Fruit fly (Drosophila melanogaster) whole organism, prepupa: Measurements from ENCODE around the gene CG11854.

ENCODE experiments used
- Blimp-1 ChIP-seq: fragments of 200-800 bp; sonication (Bioruptor generic); optimal IDR thresholded peaks from 3 replicates; lab custom pipeline; 2017; ENCODE audit warnings: missing biosample characterization, missing genetic modification characterization, mild to moderate bottlenecking, moderate library complexity, missing genetic modification reagents
- CG10669 ChIP-seq: fragments of 200-800 bp; sonication (Bioruptor generic); optimal IDR thresholded peaks from 3 replicates; lab custom pipeline; 2018; ENCODE audit warnings: missing biosample characterization, mild to moderate bottlenecking, missing genetic modification characterization, moderate library complexity
- CG11762 ChIP-seq: fragments of 200-800 bp; sonication (Bioruptor generic); optimal IDR thresholded peaks from 3 replicates; lab custom pipeline; 2016; ENCODE audit warnings: missing biosample characterization, missing genetic modification characterization; ENCODE audit not compliant: insufficient read depth
- CG15336 ChIP-seq: fragments of 200-800 bp; sonication (Bioruptor generic); IDR thresholded peaks from 2 replicates; pipeline ENCODE4 v1.3.6; 2022; ENCODE audit warnings: missing biosample characterization, missing genetic modification characterization
- CG1621 ChIP-seq: fragments of 200-800 bp; sonication (Bioruptor generic); optimal IDR thresholded peaks from 3 replicates; lab custom pipeline; 2018; ENCODE audit warnings: missing biosample characterization, mild to moderate bottlenecking, missing genetic modification characterization
- CG3032 ChIP-seq: fragments of 200-800 bp; optimal IDR thresholded peaks from 2 replicates; lab custom pipeline; 2019; ENCODE audit warnings: missing biosample characterization, mild to moderate bottlenecking, missing genetic modification characterization, moderate library complexity
- CG31627 ChIP-seq: fragments of 200-800 bp; sonication (Bioruptor generic); optimal IDR thresholded peaks from 3 replicates; lab custom pipeline; 2016; ENCODE audit warnings: missing biosample characterization, missing genetic modification characterization
- CG32006 ChIP-seq: fragments of 200-800 bp; sonication (Bioruptor generic); optimal IDR thresholded peaks from 3 replicates; lab custom pipeline; 2017; ENCODE audit warnings: missing biosample characterization, mild to moderate bottlenecking, missing genetic modification characterization
- CG3919 ChIP-seq: fragments of 200-800 bp; sonication (Bioruptor generic); optimal IDR thresholded peaks from 3 replicates; lab custom pipeline; 2016; ENCODE audit warnings: missing biosample characterization, missing genetic modification characterization
- CG4318 ChIP-seq: fragments of 200-800 bp; sonication (Bioruptor generic); optimal IDR thresholded peaks from 3 replicates; lab custom pipeline; 2017; ENCODE audit warnings: missing biosample characterization, mild to moderate bottlenecking, missing genetic modification characterization
- CG6276 ChIP-seq: fragments of 200-800 bp; sonication (Bioruptor generic); optimal IDR thresholded peaks from 2 replicates; lab custom pipeline; 2017; ENCODE audit warnings: missing biosample characterization, mild to moderate bottlenecking, missing genetic modification characterization
- CG6792 ChIP-seq: fragments of 200-800 bp; sonication (Bioruptor generic); optimal IDR thresholded peaks from 3 replicates; lab custom pipeline; 2016; ENCODE audit warnings: missing biosample characterization, missing genetic modification characterization
- CG6854 ChIP-seq: fragments of 200-800 bp; sonication (Bioruptor generic); optimal IDR thresholded peaks from 2 replicates; lab custom pipeline; 2017; ENCODE audit warnings: missing biosample characterization, mild to moderate bottlenecking, missing genetic modification characterization
- CG7368 ChIP-seq: fragments of 200-800 bp; sonication (Bioruptor generic); optimal IDR thresholded peaks from 3 replicates; lab custom pipeline; 2016; ENCODE audit warnings: missing biosample characterization, missing genetic modification characterization
- CG8119 ChIP-seq: fragments of 200-800 bp; sonication (Bioruptor generic); IDR thresholded peaks from 3 replicates; pipeline ENCODE4 v1.3.6; 2022; ENCODE audit warnings: missing biosample characterization, missing genetic modification characterization
- CG8319 ChIP-seq: fragments of 200-800 bp; sonication (Bioruptor generic); optimal IDR thresholded peaks from 3 replicates; lab custom pipeline; 2016; ENCODE audit warnings: missing biosample characterization, missing genetic modification characterization
- Eip75B ChIP-seq: fragments of 200-800 bp; sonication (Bioruptor generic); optimal IDR thresholded peaks from 3 replicates; lab custom pipeline; 2016; ENCODE audit warnings: missing biosample characterization, missing genetic modification characterization
- Eip78C ChIP-seq: fragments of 200-800 bp; sonication (Bioruptor generic); peaks from one replicate; lab custom pipeline; 2016; ENCODE audit warnings: missing biosample characterization, missing genetic modification characterization
- Ets21C ChIP-seq: fragments of 200-800 bp; sonication (Bioruptor generic); optimal IDR thresholded peaks from 3 replicates; lab custom pipeline; 2016; ENCODE audit warnings: missing biosample characterization, missing genetic modification characterization
- Gug ChIP-seq: fragments of 200-800 bp; sonication (Bioruptor generic); IDR thresholded peaks from 2 replicates; pipeline ENCODE4 v1.3.6; 2022; ENCODE audit warnings: missing biosample characterization, missing genetic modification characterization
- Hr38 ChIP-seq: sonication (Bioruptor generic); optimal IDR thresholded peaks from 2 replicates; lab custom pipeline; 2016; ENCODE audit warnings: missing biosample characterization, missing genetic modification characterization
- Hr4 ChIP-seq: fragments of 200-800 bp; sonication (Bioruptor generic); optimal IDR thresholded peaks from 3 replicates; lab custom pipeline; 2016; ENCODE audit warnings: missing biosample characterization, missing genetic modification characterization
- Lpt ChIP-seq: fragments of 200-800 bp; sonication (Bioruptor generic); optimal IDR thresholded peaks from 3 replicates; lab custom pipeline; 2016; ENCODE audit warnings: missing biosample characterization, missing genetic modification characterization
- Met ChIP-seq: fragments of 200-800 bp; sonication (Bioruptor generic); optimal IDR thresholded peaks from 3 replicates; lab custom pipeline; 2016; ENCODE audit warnings: missing biosample characterization, missing genetic modification characterization
- Smox ChIP-seq: fragments of 200-800 bp; sonication (Bioruptor generic); optimal IDR thresholded peaks from 3 replicates; lab custom pipeline; 2016; ENCODE audit warnings: missing biosample characterization, missing genetic modification characterization
- Sox102F ChIP-seq: fragments of 200-800 bp; sonication (Bioruptor generic); optimal IDR thresholded peaks from 2 replicates; lab custom pipeline; 2016; ENCODE audit warnings: missing biosample characterization, mild to moderate bottlenecking, missing genetic modification characterization
- Sox14 ChIP-seq: fragments of 200-800 bp; sonication (Bioruptor generic); optimal IDR thresholded peaks from 3 replicates; lab custom pipeline; 2016; ENCODE audit warnings: missing biosample characterization, missing genetic modification characterization
- Sox15 ChIP-seq: fragments of 200-800 bp; sonication (Bioruptor generic); optimal IDR thresholded peaks from 3 replicates; lab custom pipeline; 2016; ENCODE audit warnings: missing biosample characterization, missing genetic modification characterization
- achi ChIP-seq: fragments of 200-800 bp; sonication (Bioruptor generic); optimal IDR thresholded peaks from 3 replicates; lab custom pipeline; 2016; ENCODE audit warnings: missing biosample characterization, missing genetic modification characterization
- cyc ChIP-seq: fragments of 200-800 bp; sonication (Bioruptor generic); optimal IDR thresholded peaks from 3 replicates; lab custom pipeline; 2016; ENCODE audit warnings: missing biosample characterization, missing genetic modification characterization
- dac ChIP-seq: fragments of 200-800 bp; sonication (Bioruptor generic); optimal IDR thresholded peaks from 2 replicates; lab custom pipeline; 2017; ENCODE audit warnings: missing biosample characterization, mild to moderate bottlenecking, missing genetic modification characterization
- dsx ChIP-seq: fragments of 200-800 bp; optimal IDR thresholded peaks from 3 replicates; lab custom pipeline; 2019; ENCODE audit warnings: missing biosample characterization, mild to moderate bottlenecking, missing genetic modification characterization, moderate library complexity; ENCODE audit not compliant: poor library complexity, severe bottlenecking
- eg ChIP-seq: fragments of 200-800 bp; sonication (Bioruptor generic); IDR thresholded peaks from 3 replicates; pipeline ENCODE4 v1.3.6; 2022; ENCODE audit warnings: missing biosample characterization, missing genetic modification characterization
- esn ChIP-seq: fragments of 200-800 bp; sonication (Bioruptor generic); optimal IDR thresholded peaks from 2 replicates; lab custom pipeline; 2016; ENCODE audit warnings: missing biosample characterization, mild to moderate bottlenecking, missing genetic modification characterization, moderate library complexity
- fd59A ChIP-seq: fragments of 200-800 bp; sonication (Bioruptor generic); optimal IDR thresholded peaks from 2 replicates; lab custom pipeline; 2017; ENCODE audit warnings: missing biosample characterization, mild to moderate bottlenecking, missing genetic modification characterization, missing genetic modification reagents
- fd85E ChIP-seq: fragments of 200-800 bp; sonication (Bioruptor generic); optimal IDR thresholded peaks from 3 replicates; lab custom pipeline; 2016; ENCODE audit warnings: missing biosample characterization, missing genetic modification characterization
- fkh ChIP-seq: fragments of 200-800 bp; sonication (Bioruptor generic); optimal IDR thresholded peaks from 3 replicates; lab custom pipeline; 2017; ENCODE audit warnings: missing biosample characterization, mild to moderate bottlenecking, missing genetic modification characterization, moderate library complexity
- lz ChIP-seq: fragments of 200-800 bp; sonication (Bioruptor generic); optimal IDR thresholded peaks from 3 replicates; lab custom pipeline; 2016; ENCODE audit warnings: missing biosample characterization, missing genetic modification characterization
- net ChIP-seq: fragments of 200-800 bp; sonication (Bioruptor generic); optimal IDR thresholded peaks from 3 replicates; lab custom pipeline; 2016; ENCODE audit warnings: missing biosample characterization, missing genetic modification characterization
- pdm3 ChIP-seq: fragments of 200-800 bp; sonication (Bioruptor generic); optimal IDR thresholded peaks from 3 replicates; lab custom pipeline; 2016; ENCODE audit warnings: missing biosample characterization, missing genetic modification characterization
- svp ChIP-seq: fragments of 200-800 bp; sonication (Bioruptor generic); peaks from one replicate; lab custom pipeline; 2016; ENCODE audit warnings: missing biosample characterization, missing genetic modification characterization
- topi ChIP-seq: fragments of 200-800 bp; sonication (Bioruptor generic); optimal IDR thresholded peaks from 3 replicates; lab custom pipeline; 2016; ENCODE audit warnings: missing biosample characterization, missing genetic modification characterization

The CG11854 gene

DNA sequence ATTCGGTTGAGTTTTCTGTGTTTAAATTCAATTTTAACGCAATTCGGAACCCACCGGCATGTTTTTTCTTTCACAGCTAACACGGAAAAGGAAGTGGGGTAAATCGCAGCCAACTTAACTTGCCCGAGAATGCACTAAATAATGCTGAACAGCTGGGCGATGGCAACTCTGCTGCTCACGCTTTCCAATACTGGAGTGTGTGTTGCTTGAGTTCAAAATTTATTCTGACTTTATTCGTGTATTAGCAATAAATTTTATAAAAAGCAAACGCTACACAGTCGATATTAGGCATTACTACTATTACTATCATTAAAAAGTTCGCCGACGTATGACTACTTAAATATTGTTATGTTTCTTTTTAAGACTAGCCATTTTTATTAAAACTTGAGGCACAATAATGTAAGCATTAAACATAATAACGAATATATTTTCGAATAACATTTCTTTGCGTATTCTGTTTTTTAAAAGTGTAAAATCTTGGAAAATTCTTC lies 5.6 kb downstream of the CG11854 start, which contains the start of the genes RpS27 and Nup37 (continued):
- peak; percentile 98 for TF ChIP-seq esn (GFP tag; lab: Kevin White, UChicago)
- peak; percentile 96 for TF ChIP-seq Met (GFP tag; lab: Kevin White, UChicago)
- TF ChIP-seq Blimp-1 (GFP tag; lab: Kevin White, UChicago): peak; percentile 90
- TF ChIP-seq CG6854 (GFP tag; lab: Kevin White, UChicago): peak; percentile 98
- peak; percentile 74 for TF ChIP-seq dsx (GFP tag; lab: Kevin White, UChicago)
- peak; percentile 92 for TF ChIP-seq Sox15
- peak; percentile 91 for TF ChIP-seq dac (GFP tag; lab: Kevin White, UChicago)
- TF ChIP-seq CG8119: peak; percentile 57; the same call in 2 of the 3 replicates

DNA sequence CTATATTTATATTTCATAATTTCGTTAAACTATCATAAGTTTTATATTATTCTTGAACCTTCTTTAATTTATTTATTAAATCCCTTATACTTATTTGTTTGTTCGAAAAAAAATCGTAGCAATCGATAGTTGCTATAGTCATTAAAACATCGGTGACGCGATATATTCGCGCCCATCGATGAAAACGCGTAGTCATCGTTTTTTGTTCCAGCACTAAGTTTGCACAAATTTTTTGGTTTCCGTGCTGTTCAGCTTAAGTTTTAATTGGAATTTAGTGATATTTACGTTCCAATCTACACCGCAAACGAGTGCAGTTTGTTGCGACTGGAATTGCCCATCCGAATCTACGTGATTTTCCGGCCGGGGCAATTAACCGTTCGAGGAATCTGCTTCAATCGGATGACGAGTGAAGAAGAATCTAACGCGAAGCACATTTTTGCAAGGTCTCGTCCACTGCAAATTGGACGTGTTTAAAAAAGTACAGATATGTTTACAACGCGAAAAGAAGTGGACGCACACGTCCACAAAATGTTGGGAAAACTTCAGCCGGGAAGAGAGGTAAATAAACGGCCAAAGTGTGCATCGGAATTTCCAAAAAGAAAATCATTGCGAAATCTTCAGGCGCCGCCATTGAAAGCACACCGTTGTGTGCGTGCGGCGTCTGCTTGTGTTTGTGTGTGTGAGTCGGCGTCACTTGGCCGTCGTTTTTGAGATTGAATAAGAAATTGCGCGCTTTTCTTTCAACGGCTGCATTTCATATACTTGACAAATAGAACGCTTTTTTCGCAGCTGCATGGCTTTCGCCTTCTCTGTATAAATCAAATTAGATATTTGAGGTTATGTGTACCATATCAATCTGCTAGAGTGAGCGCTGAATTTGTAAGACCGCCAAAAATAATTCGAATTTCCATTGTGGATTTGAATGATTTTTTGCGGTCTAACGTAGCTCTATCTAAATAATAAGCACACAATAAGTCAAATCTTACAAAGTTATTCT lies 7.6 kb downstream of the CG11854 start, which contains the start of gene Nup358:
Gene Nup358, plus strand, starts transcription at position 204 of the 997 bp plus-strand sequence.
- TF ChIP-seq CG6792 (GFP tag; lab: Kevin White, UChicago) (no peak), esn (GFP tag; lab: Kevin White, UChicago) (peak; percentile 37), CG6854 (GFP tag; lab: Kevin White, UChicago) (no peak), CG31627 (GFP tag; lab: Kevin White, UChicago) (peak; percentile 4), CG10669 (GFP tag; lab: Kevin White, UChicago) (no peak), CG8319 (no peak), Blimp-1 (GFP tag; lab: Kevin White, UChicago) (no peak), dsx (GFP tag; lab: Kevin White, UChicago) (no peak)

DNA sequence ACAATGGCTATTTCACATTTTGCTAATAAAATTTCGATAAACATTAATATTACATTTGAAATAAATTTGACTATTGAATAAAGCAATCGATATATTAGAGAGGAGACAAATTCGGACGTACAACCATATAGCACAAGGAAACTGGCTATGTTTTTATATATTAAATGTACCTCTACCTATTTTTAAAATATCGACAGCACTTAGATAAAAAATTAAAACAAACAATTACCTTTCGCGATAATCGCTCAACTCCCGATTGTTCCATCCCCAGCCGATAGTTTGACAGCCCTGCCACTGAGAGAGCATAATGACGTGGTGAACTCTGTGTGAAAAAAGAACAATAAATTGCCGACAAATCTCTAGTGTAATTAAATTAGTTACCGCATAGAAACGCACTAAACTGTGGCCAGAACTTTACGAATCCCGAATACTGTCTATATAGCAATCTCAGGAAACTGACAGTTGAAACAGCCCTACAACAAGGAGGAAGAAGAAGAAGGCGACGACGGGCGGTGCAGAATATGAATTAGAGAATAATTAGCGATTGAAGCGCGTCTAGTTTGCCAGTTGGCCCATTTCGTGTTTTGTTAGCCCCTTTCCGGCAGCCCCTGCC lies 16.9 kb downstream of the CG11854 start, which contains the start of gene CG11857:
Gene CG11857, plus strand, starts transcription at position 271 of the 613 bp plus-strand sequence.
- peak; percentile 93 for TF ChIP-seq CG15336 (GFP tag; lab: Robert Waterston, UW)
- peak; percentile 98 for TF ChIP-seq esn (GFP tag; lab: Kevin White, UChicago)
- peak; percentile 97 for TF ChIP-seq Sox14 (GFP tag; lab: Kevin White, UChicago)
- TF ChIP-seq CG3032 (tag; lab: Kevin White, UChicago): peak; percentile 98
- no peak for TF ChIP-seq fd85E
- peak; percentile 97 for TF ChIP-seq pdm3 (GFP tag; lab: Kevin White, UChicago)
- TF ChIP-seq net (GFP tag; lab: Kevin White, UChicago): peak; percentile 94
- TF ChIP-seq dsx (GFP tag; lab: Kevin White, UChicago): peak; percentile 91
- TF ChIP-seq Lpt (GFP tag; lab: Kevin White, UChicago): peak; percentile 89
- TF ChIP-seq CG6792 (GFP tag; lab: Kevin White, UChicago): peak; percentile 94
- peak; percentile 98 for TF ChIP-seq eg (GFP tag; lab: Robert Waterston, UW)
- TF ChIP-seq CG3919 (GFP tag; lab: Kevin White, UChicago): peak; percentile 96
- peak; percentile 99 for TF ChIP-seq svp (GFP tag; lab: Kevin White, UChicago)
- TF ChIP-seq Smox (GFP tag; lab: Kevin White, UChicago): peak; percentile 97
- TF ChIP-seq Gug: peak; percentile 98
- peak; percentile 90 for TF ChIP-seq CG8119
- TF ChIP-seq Met (GFP tag; lab: Kevin White, UChicago): peak; percentile 97
- peak; percentile 90 for TF ChIP-seq CG11762
- peak; percentile 91 for TF ChIP-seq fd59A (GFP tag; lab: Kevin White, UChicago)
- TF ChIP-seq CG1621: peak; percentile 93
- TF ChIP-seq CG10669 (GFP tag; lab: Kevin White, UChicago): peak; percentile 94
- TF ChIP-seq achi: peak; percentile 97
- no peak for TF ChIP-seq Sox102F (GFP tag; lab: Kevin White, UChicago)
- TF ChIP-seq CG4318 (GFP tag; lab: Kevin White, UChicago): no peak
- no peak for TF ChIP-seq CG6276 (GFP tag; lab: Kevin White, UChicago)
- peak; percentile 97 for TF ChIP-seq topi (GFP tag; lab: Kevin White, UChicago)
- peak; percentile 98 for TF ChIP-seq Eip78C
- peak; percentile 82 for TF ChIP-seq Hr38 (GFP tag; lab: Kevin White, UChicago)
- peak; percentile 96 for TF ChIP-seq CG32006
- peak; percentile 86 for TF ChIP-seq fkh
- TF ChIP-seq lz (GFP tag; lab: Kevin White, UChicago): peak; percentile 98
- TF ChIP-seq Eip75B: peak; percentile 95
- peak; percentile 97 for TF ChIP-seq cyc (GFP tag; lab: Kevin White, UChicago)
- TF ChIP-seq CG7368 (GFP tag; lab: Kevin White, UChicago): peak; percentile 93
- peak; percentile 97 for TF ChIP-seq Hr4
- peak; percentile 97 for TF ChIP-seq Ets21C (GFP tag; lab: Kevin White, UChicago)
